Fruit fly (Drosophila melanogaster): Measurements from ENCODE around the gene Orct2.

- no peak for TF ChIP-seq kay (GFP tag; ENCODE audit: borderline replicate concordance)
- TF ChIP-seq Mnt (GFP tag; optimal IDR thresholded peaks at IDR 0.05): no peak
- no peak for TF ChIP-seq CG11617 (GFP tag; optimal IDR thresholded peaks at IDR 0.05)
- no peak for TF ChIP-seq Clk (GFP tag; optimal IDR thresholded peaks at IDR 0.05)
- no peak for TF ChIP-seq Hr96 (GFP tag; optimal IDR thresholded peaks at IDR 0.05)
- TF ChIP-seq Crg-1 (GFP tag; optimal IDR thresholded peaks at IDR 0.05): no peak
- TF ChIP-seq toe (GFP tag; optimal IDR thresholded peaks at IDR 0.05): no peak
These were observed 42.9 kb upstream of the Orct2 start, which contains the start of gene Spase22-23 for dm6 chr3R:24229870-24230422.
